Worm (Caenorhabditis elegans) whole organism, L4 larva: ENCODE measurements around the gene ZK856.14.

Source experiments
- D1046.2 ChIP-seq: fragments of 200-800 bp; sonication (Bioruptor generic); IDR thresholded peaks from 2 replicates; pipeline ENCODE4 v1.3.6; 2022; ENCODE audit warnings: missing genetic modification characterization, missing compliant biosample characterization
- F10B5.3 ChIP-seq: sonication (generic microtip); optimal IDR thresholded peaks from 2 replicates; lab custom pipeline; 2016; ENCODE audit warnings: mild to moderate bottlenecking, missing genetic modification characterization, missing compliant biosample characterization
- F37D6.2 ChIP-seq: sonication (generic microtip); optimal IDR thresholded peaks from 2 replicates; lab custom pipeline; 2016; ENCODE audit warnings: mild to moderate bottlenecking, missing genetic modification characterization, missing compliant biosample characterization
- F44E2.7 ChIP-seq: fragments of 200-800 bp; sonication (Bioruptor generic); IDR thresholded peaks from 2 replicates; pipeline ENCODE4 v2.1.2; 2022; ENCODE audit warnings: missing genetic modification characterization, missing compliant biosample characterization
- T20F7.1 ChIP-seq: fragments of 200-800 bp; sonication (Bioruptor generic); optimal IDR thresholded peaks from 2 replicates; lab custom pipeline; 2018; ENCODE audit warnings: mild to moderate bottlenecking, missing genetic modification characterization, missing compliant biosample characterization
- Y105C5A.15 ChIP-seq: fragments of 200-800 bp; sonication (Bioruptor generic); IDR thresholded peaks from 2 replicates; pipeline ENCODE4 v1.3.6; 2022; ENCODE audit warnings: missing genetic modification characterization, missing compliant biosample characterization
- Y48G9A.11 ChIP-seq: fragments of 200-800 bp; sonication (Bioruptor generic); IDR thresholded peaks from 2 replicates; pipeline ENCODE4 v1.3.6; 2022; ENCODE audit warnings: missing genetic modification reagents, missing genetic modification characterization, missing compliant biosample characterization
- Y5F2A.4 ChIP-seq: fragments of 200-800 bp; sonication (Bioruptor generic); optimal IDR thresholded peaks from 2 replicates; lab custom pipeline; 2018; ENCODE audit warnings: mild to moderate bottlenecking, missing genetic modification characterization, missing compliant biosample characterization
- Y75B8A.6 ChIP-seq: fragments of 200-800 bp; sonication (Bioruptor generic); IDR thresholded peaks from 2 replicates; pipeline ENCODE4 v1.3.6; 2022; ENCODE audit warnings: missing genetic modification reagents, missing genetic modification characterization, missing compliant biosample characterization
- aha-1 ChIP-seq: fragments of 150-350 bp; peaks from one replicate; lab custom pipeline; 2014; ENCODE audit warnings: missing biosample characterization, missing genetic modification characterization
- ama-1 ChIP-seq: fragments of 150-350 bp; optimal IDR thresholded peaks from 2 replicates; lab custom pipeline; 2014; ENCODE audit warnings: inconsistent platforms, mixed read lengths
- arid-1 ChIP-seq: fragments of 200-800 bp; sonication (Bioruptor generic); conservative IDR thresholded peaks from 2 replicates; pipeline ENCODE4 v1.3.6; 2022; ENCODE audit warnings: missing genetic modification reagents, missing genetic modification characterization, missing compliant biosample characterization
- ceh-32 ChIP-seq: sonication (generic microtip); optimal IDR thresholded peaks from 2 replicates; lab custom pipeline; 2016; ENCODE audit warnings: mild to moderate bottlenecking, missing genetic modification characterization, missing compliant biosample characterization; ENCODE audit not compliant: poor library complexity
- ceh-62 ChIP-seq: sonication (generic microtip); optimal IDR thresholded peaks from 2 replicates; lab custom pipeline; 2017; ENCODE audit warnings: missing biosample characterization, missing genetic modification characterization
- ceh-82 ChIP-seq: sonication (generic microtip); optimal IDR thresholded peaks from 2 replicates; lab custom pipeline; 2017; ENCODE audit warnings: missing biosample characterization, missing genetic modification characterization
- cey-2 ChIP-seq: sonication (generic microtip); optimal IDR thresholded peaks from 3 replicates; lab custom pipeline; 2017; ENCODE audit warnings: missing genetic modification characterization, mild to moderate bottlenecking, missing compliant biosample characterization, antibody characterized with exemption, borderline replicate concordance; ENCODE audit not compliant: insufficient read depth
- ctbp-1 ChIP-seq: fragments of 200-800 bp; sonication (Bioruptor generic); IDR thresholded peaks from 2 replicates; pipeline ENCODE4 v1.3.6; 2022; ENCODE audit warnings: missing genetic modification reagents, missing genetic modification characterization, missing compliant biosample characterization
- daf-19 ChIP-seq: fragments of 200-800 bp; sonication (Bioruptor generic); conservative IDR thresholded peaks from 2 replicates; pipeline ENCODE4 v1.3.6; 2022; ENCODE audit warnings: missing genetic modification characterization, missing compliant biosample characterization
- daf-8 ChIP-seq: fragments of 200-800 bp; sonication (Bioruptor generic); IDR thresholded peaks from 2 replicates; pipeline ENCODE4 v1.3.6; 2022; ENCODE audit warnings: missing genetic modification characterization, missing compliant biosample characterization
- dmd-6 ChIP-seq: fragments of 200-800 bp; sonication (Bioruptor generic); IDR thresholded peaks from 2 replicates; pipeline ENCODE4 v1.3.6; 2022; ENCODE audit warnings: missing genetic modification reagents, missing genetic modification characterization, missing compliant biosample characterization
- dpl-1 ChIP-seq: fragments of 150-350 bp; optimal IDR thresholded peaks from 2 replicates; lab custom pipeline; 2014; ENCODE audit warnings: missing biosample characterization, missing genetic modification reagents, missing genetic modification characterization
- duxl-1 ChIP-seq: sonication (generic microtip); optimal IDR thresholded peaks from 2 replicates; lab custom pipeline; 2016; ENCODE audit warnings: mild to moderate bottlenecking, missing genetic modification characterization, moderate library complexity, missing compliant biosample characterization; ENCODE audit not compliant: poor library complexity
- egl-27 ChIP-seq: sonication (generic microtip); optimal IDR thresholded peaks from 3 replicates; lab custom pipeline; 2017; ENCODE audit warnings: missing biosample characterization, missing genetic modification reagents, missing genetic modification characterization
- fkh-10 ChIP-seq: fragments of 150-350 bp; optimal IDR thresholded peaks from 2 replicates; lab custom pipeline; 2014; ENCODE audit warnings: missing biosample characterization, missing genetic modification reagents, missing genetic modification characterization
- hif-1 ChIP-seq, 2 experiments: sonication (generic microtip); optimal IDR thresholded peaks; 2 replicates each; lab custom pipeline; 2016 to 2017; ENCODE audit warnings: missing compliant biosample characterization in 2 of 2, missing genetic modification characterization in 2 of 2, missing genetic modification reagents in 2 of 2, missing genotype in 2 of 2, mild to moderate bottlenecking in 1 of 2
- hlh-11 ChIP-seq: fragments of 200-800 bp; sonication (Bioruptor generic); optimal IDR thresholded peaks from 2 replicates; lab custom pipeline; 2018; ENCODE audit warnings: mild to moderate bottlenecking, missing genetic modification characterization, missing compliant biosample characterization
- hlh-30 ChIP-seq: sonication (generic microtip); optimal IDR thresholded peaks from 2 replicates; lab custom pipeline; 2017; ENCODE audit warnings: antibody characterized with exemption, mild to moderate bottlenecking, missing genetic modification characterization, missing compliant biosample characterization; ENCODE audit not compliant: insufficient read depth
- jun-1 ChIP-seq: fragments of 150-350 bp; optimal IDR thresholded peaks from 2 replicates; lab custom pipeline; 2014; ENCODE audit warnings: missing biosample characterization, missing genetic modification reagents, missing genetic modification characterization
- lin-13 ChIP-seq: fragments of 150-350 bp; optimal IDR thresholded peaks from 2 replicates; lab custom pipeline; 2014; ENCODE audit warnings: missing biosample characterization, missing genetic modification reagents, missing genetic modification characterization
- lin-29 ChIP-seq: fragments of 200-800 bp; sonication (Bioruptor generic); IDR thresholded peaks from 2 replicates; pipeline ENCODE4 v1.3.6; 2022; ENCODE audit warnings: missing genetic modification reagents, missing genetic modification characterization, missing compliant biosample characterization
- lin-38 ChIP-seq: fragments of 200-800 bp; sonication (Bioruptor generic); IDR thresholded peaks from 2 replicates; pipeline ENCODE4 v1.3.6; 2022; ENCODE audit warnings: missing genetic modification reagents, missing genetic modification characterization, missing compliant biosample characterization
- lsy-2 ChIP-seq, 2 experiments: fragments of 150-350 bp in 1 of 2; sonication (generic microtip) in 1 of 2; optimal IDR thresholded peaks; 2 replicates each; lab custom pipeline; 2014 to 2017; ENCODE audit warnings: missing biosample characterization in 2 of 2, missing genetic modification characterization in 2 of 2
- mdl-1 ChIP-seq, 2 experiments: fragments of 150-350 bp in 1 of 2; sonication (generic microtip) in 1 of 2; optimal IDR thresholded peaks; 2 replicates each; lab custom pipeline; 2014 to 2017; ENCODE audit warnings: missing biosample characterization in 2 of 2, missing genetic modification characterization in 2 of 2
- mdt-29 ChIP-seq: fragments of 200-800 bp; sonication (Bioruptor generic); IDR thresholded peaks from 2 replicates; pipeline ENCODE4 v1.3.6; 2022; ENCODE audit warnings: missing genetic modification reagents, missing genetic modification characterization, missing compliant biosample characterization
- mep-1 ChIP-seq: fragments of 150-350 bp; sonication (generic microtip); optimal IDR thresholded peaks from 3 replicates; lab custom pipeline; 2014; ENCODE audit warnings: missing biosample characterization, missing genetic modification characterization
- nhr-25 ChIP-seq: sonication (generic microtip); optimal IDR thresholded peaks from 2 replicates; lab custom pipeline; 2017; ENCODE audit warnings: missing genetic modification characterization, mild to moderate bottlenecking, missing compliant biosample characterization, antibody characterized with exemption, moderate library complexity, borderline replicate concordance; ENCODE audit not compliant: insufficient read depth
- nhr-41 ChIP-seq: fragments of 200-800 bp; sonication (Bioruptor generic); IDR thresholded peaks from 2 replicates; pipeline ENCODE4 v1.3.6; 2022; ENCODE audit warnings: missing genetic modification reagents, missing genetic modification characterization, missing compliant biosample characterization
- nhr-48 ChIP-seq: sonication (generic microtip); optimal IDR thresholded peaks from 2 replicates; lab custom pipeline; 2016; ENCODE audit warnings: mild to moderate bottlenecking, missing genetic modification characterization, missing compliant biosample characterization
- php-3 ChIP-seq: fragments of 200-800 bp; sonication (Bioruptor generic); IDR thresholded peaks from 2 replicates; pipeline ENCODE4 v1.3.6; 2022; ENCODE audit warnings: missing genetic modification reagents, missing genetic modification characterization, missing compliant biosample characterization
- skn-1 ChIP-seq: fragments of 150-350 bp; optimal IDR thresholded peaks from 2 replicates; lab custom pipeline; 2014; ENCODE audit warnings: missing biosample characterization, missing genetic modification characterization
- tra-1 ChIP-seq: fragments of 200-800 bp; sonication (Bioruptor generic); IDR thresholded peaks from 2 replicates; pipeline ENCODE4 v1.3.6; 2022; ENCODE audit warnings: missing genetic modification reagents, missing genetic modification characterization, missing compliant biosample characterization
- unc-39 ChIP-seq: sonication (generic microtip); optimal IDR thresholded peaks from 2 replicates; lab custom pipeline; 2017; ENCODE audit warnings: missing biosample characterization, missing genetic modification characterization
- unc-62 ChIP-seq, 3 experiments: fragments of 150-350 bp in 1 of 3; sonication (generic microtip); optimal IDR thresholded peaks in 2 of 3; peaks in 1 of 3; 1 replicate in 1 of 3; 2 replicates in 2 of 3; lab custom pipeline; 2014 to 2017; ENCODE audit warnings: missing biosample characterization in 3 of 3, missing genetic modification characterization in 3 of 3, missing genetic modification reagents in 3 of 3, missing genotype in 1 of 3

ZK856.14 gene

DNA sequence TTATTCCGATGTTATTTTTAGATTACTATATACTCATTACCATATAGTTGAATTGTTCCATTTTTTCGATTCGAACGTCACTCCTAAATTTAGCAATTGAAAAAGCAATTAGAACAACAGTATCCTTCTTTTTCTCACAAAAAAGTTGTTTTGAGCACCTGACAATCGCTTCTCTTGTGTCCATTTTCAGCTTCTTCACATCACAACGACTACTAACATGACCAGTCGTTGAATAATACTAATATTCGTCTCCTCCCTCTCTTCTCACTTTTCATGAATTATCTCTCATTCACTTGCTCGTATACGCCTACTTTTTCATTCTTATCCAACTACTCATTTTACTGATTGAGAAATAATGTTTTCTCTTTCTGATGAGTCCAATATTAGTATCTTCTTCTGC is at the start of gene ZK856.14:
Gene ZK856.14 (plus strand): TSS at position 301 of the 400 bp plus-strand sequence.
- no peak for TF ChIP-seq hif-1 (tag; optimal IDR thresholded peaks at IDR 0.05; lab: Kevin White, UChicago)
- no peak for TF ChIP-seq ceh-82
- TF ChIP-seq egl-27 (tag; lab: Kevin White, UChicago), result no peak
- TF ChIP-seq fkh-10 (GFP tag; lab: Kevin White, UChicago), result no peak
- TF ChIP-seq lin-13 (GFP tag; lab: Kevin White, UChicago), result no peak
- no peak for TF ChIP-seq Y75B8A.6 (GFP tag; lab: Robert Waterston, UW)
- TF ChIP-seq mep-1 (tag; lab: Kevin White, UChicago), result no peak

DNA sequence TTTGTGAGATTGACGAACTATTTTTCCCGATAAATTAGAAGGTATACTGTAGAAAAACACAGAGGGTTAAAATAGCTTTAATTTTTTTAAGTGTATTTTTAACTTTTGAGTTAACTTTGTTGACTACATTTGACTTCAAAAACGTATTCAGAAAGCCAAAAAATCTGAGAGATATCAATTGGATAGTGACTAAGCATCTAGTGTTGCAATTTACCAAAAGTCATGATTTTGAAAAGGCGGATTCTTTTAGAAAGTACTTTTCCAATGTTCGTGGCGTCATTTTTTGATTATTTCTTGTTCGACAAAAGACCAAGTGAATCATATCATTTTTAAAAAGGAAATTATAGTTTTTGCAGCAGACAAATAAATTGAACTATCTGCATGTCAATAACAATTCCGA is 48.0 kb upstream of the ZK856.14 start:
- TF ChIP-seq lin-13 (GFP tag; lab: Kevin White, UChicago), result peak; percentile 24
- TF ChIP-seq Y5F2A.4, result no peak
- TF ChIP-seq mep-1 (tag; lab: Kevin White, UChicago), result peak; percentile 49

DNA sequence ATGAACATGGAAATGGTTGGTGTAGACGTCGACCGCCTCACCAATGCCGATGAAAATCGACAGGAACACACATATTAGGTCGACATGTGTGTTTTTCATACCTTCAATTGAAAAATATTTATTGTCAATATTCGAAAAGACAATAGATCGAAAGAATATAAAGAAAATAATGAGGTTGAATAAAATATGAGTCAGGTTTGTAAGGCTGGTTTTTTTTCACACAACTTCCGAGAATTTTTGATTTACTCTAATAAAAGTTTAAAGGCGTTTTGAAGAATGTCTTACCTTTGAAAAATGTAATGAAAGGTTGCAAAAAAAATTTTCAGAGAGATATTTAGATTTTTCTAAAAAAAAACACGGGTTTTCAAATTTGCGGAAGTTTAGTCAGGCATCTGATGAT is 43.2 kb upstream of the ZK856.14 start, which contains the start of gene egl-3:
Gene egl-3 (minus strand): TSS at position 101 of the 400 bp plus-strand sequence.
- TF ChIP-seq unc-62 (GFP tag; optimal IDR thresholded peaks at IDR 0.05 in 1 of 2; lab: Kevin White, UChicago), result peak in 1 of 2 experiments; percentile 26
- TF ChIP-seq unc-62 (tag; optimal IDR thresholded peaks at IDR 0.05; lab: Kevin White, UChicago), result no peak
- TF ChIP-seq lin-29 (GFP tag; lab: Robert Waterston, UW), result no peak
- TF ChIP-seq, all 104 proteins: peak for 1

DNA sequence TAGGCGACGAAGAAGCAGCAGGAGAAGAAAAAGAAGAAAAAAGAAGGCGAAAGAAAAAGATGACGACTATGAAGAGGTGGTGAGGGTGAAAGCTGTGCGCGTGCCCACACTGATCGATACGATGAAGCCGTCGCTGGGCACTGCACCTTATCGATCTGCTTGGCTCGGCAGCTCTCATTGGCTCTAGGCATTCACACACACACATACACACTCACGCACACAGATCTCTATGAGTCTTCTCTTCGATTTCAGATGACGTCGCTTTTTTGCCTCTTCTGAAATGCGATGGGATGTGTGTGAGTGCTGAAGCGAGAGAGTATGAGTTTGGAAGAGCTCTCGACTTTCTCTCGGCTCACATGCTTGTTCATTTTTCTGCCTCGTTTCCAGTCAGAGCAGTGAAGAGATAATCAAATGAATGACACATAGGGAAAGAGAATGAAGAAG is 42.2 kb upstream of the ZK856.14 start:
- peak; percentile 73 for TF ChIP-seq hlh-30 (tag; lab: Kevin White, UChicago)
- TF ChIP-seq aha-1 (tag; lab: Kevin White, UChicago), result peak; percentile 100
- TF ChIP-seq ctbp-1 (GFP tag; lab: Robert Waterston, UW), result peak; percentile 85; the same call in 1 of the 2 replicates
- TF ChIP-seq skn-1, result no peak
- peak; percentile 25 for TF ChIP-seq nhr-48 (tag; lab: Kevin White, UChicago)
- no peak for TF ChIP-seq D1046.2 (GFP tag; lab: Robert Waterston, UW)
- TF ChIP-seq dmd-6 (GFP tag; lab: Robert Waterston, UW), result peak; percentile 47
- no peak for TF ChIP-seq egl-27 (tag; lab: Kevin White, UChicago)
- TF ChIP-seq ceh-62 (tag; lab: Kevin White, UChicago), result no peak
- no peak for TF ChIP-seq dpl-1 (GFP tag; lab: Kevin White, UChicago)
- no peak for TF ChIP-seq jun-1
- TF ChIP-seq nhr-25 (tag; lab: Kevin White, UChicago), result no peak
- TF ChIP-seq lsy-2 (tag; optimal IDR thresholded peaks at IDR 0.05; lab: Kevin White, UChicago), result peak; percentile 62 to 85
- no peak for TF ChIP-seq ama-1 (lab: Kevin White, UChicago)
- peak; percentile 84 for TF ChIP-seq F37D6.2 (tag; lab: Kevin White, UChicago)
- TF ChIP-seq mdt-29 (GFP tag; lab: Robert Waterston, UW), result 0 out of 2 replicates have a peak, but pooled peaks have one; percentile 25
- no peak for TF ChIP-seq php-3 (GFP tag; lab: Robert Waterston, UW)
- peak; percentile 56 for TF ChIP-seq hlh-11
- TF ChIP-seq nhr-41 (GFP tag; lab: Robert Waterston, UW), result no peak
- peak in 1 of 2 experiments; percentile 66 for TF ChIP-seq hif-1 (tag; optimal IDR thresholded peaks at IDR 0.05; lab: Kevin White, UChicago)
- no peak for TF ChIP-seq F10B5.3 (tag; lab: Kevin White, UChicago)
- no peak for TF ChIP-seq unc-39 (tag; lab: Kevin White, UChicago)
- no peak for TF ChIP-seq daf-19 (GFP tag; lab: Robert Waterston, UW)
- TF ChIP-seq lin-29 (GFP tag; lab: Robert Waterston, UW), result no peak
- no peak for TF ChIP-seq duxl-1 (tag; lab: Kevin White, UChicago)
- TF ChIP-seq F44E2.7 (GFP tag; lab: Robert Waterston, UW), result no peak
- peak; percentile 18 to 90 for TF ChIP-seq mdl-1 (tag; optimal IDR thresholded peaks at IDR 0.05; lab: Kevin White, UChicago)
- TF ChIP-seq arid-1 (GFP tag; lab: Robert Waterston, UW), result 0 out of 2 replicates have a peak, but pooled peaks have one; percentile 31
- no peak for TF ChIP-seq T20F7.1 (GFP tag; lab: Kevin White, UChicago)
- TF ChIP-seq tra-1 (GFP tag; lab: Robert Waterston, UW), result peak; percentile 36; the same call in 1 of the 2 replicates
- TF ChIP-seq ceh-32 (tag; lab: Kevin White, UChicago), result no peak
- no peak for TF ChIP-seq daf-8 (GFP tag; lab: Robert Waterston, UW)
- no peak for TF ChIP-seq Y48G9A.11 (GFP tag; lab: Robert Waterston, UW)
- no peak for TF ChIP-seq cey-2 (tag; lab: Kevin White, UChicago)
- TF ChIP-seq Y105C5A.15 (GFP tag; lab: Robert Waterston, UW), result no peak
- TF ChIP-seq lin-38 (GFP tag; lab: Robert Waterston, UW), result peak; percentile 47; the same call in 1 of the 2 replicates
